Fruit fly (Drosophila melanogaster) whole organism, embryonic: ENCODE data around the gene EMC6.

Experiments used
- Ada2b ChIP-seq: fragments of 200-800 bp; sonication (Bioruptor generic); IDR thresholded peaks from 2 replicates; pipeline ENCODE4 v1.3.6; 2022; ENCODE audit warnings: missing biosample characterization, missing genetic modification characterization
- Adf1 ChIP-seq: fragments of 200-800 bp; sonication (Bioruptor generic); IDR thresholded peaks from 2 replicates; pipeline ENCODE4 v1.3.6; 2022; ENCODE audit warnings: missing biosample characterization, missing genetic modification characterization
- CG10147 ChIP-seq: fragments of 200-800 bp; sonication (Bioruptor generic); optimal IDR thresholded peaks from 2 replicates; lab custom pipeline; 2019; ENCODE audit warnings: missing biosample characterization, mild to moderate bottlenecking, missing genetic modification characterization, moderate library complexity
- CG1024 ChIP-seq: fragments of 200-800 bp; sonication (Bioruptor generic); IDR thresholded peaks from 2 replicates; pipeline ENCODE4 v1.3.6; 2022; ENCODE audit warnings: missing biosample characterization, missing genetic modification characterization
- CG10431 ChIP-seq: fragments of 200-800 bp; sonication (Bioruptor generic); optimal IDR thresholded peaks from 3 replicates; lab custom pipeline; 2018; ENCODE audit warnings: missing biosample characterization, mild to moderate bottlenecking, missing genetic modification characterization
- CG12155 ChIP-seq: fragments of 200-800 bp; sonication (Bioruptor generic); optimal IDR thresholded peaks from 3 replicates; lab custom pipeline; 2016; ENCODE audit warnings: missing biosample characterization, missing genetic modification characterization
- CG1602 ChIP-seq: fragments of 200-800 bp; sonication (Bioruptor generic); optimal IDR thresholded peaks from 3 replicates; lab custom pipeline; 2016; ENCODE audit warnings: missing biosample characterization, missing genetic modification characterization
- CG1603 ChIP-seq: fragments of 200-800 bp; sonication (Bioruptor generic); optimal IDR thresholded peaks from 2 replicates; lab custom pipeline; 2019; ENCODE audit warnings: missing biosample characterization, mild to moderate bottlenecking, missing genetic modification characterization, moderate library complexity
- CG1832 ChIP-seq: fragments of 200-800 bp; sonication (Bioruptor generic); optimal IDR thresholded peaks from 2 replicates; lab custom pipeline; 2017; ENCODE audit warnings: missing biosample characterization, mild to moderate bottlenecking, missing genetic modification characterization, inconsistent platforms
- CG2678 ChIP-seq: fragments of 200-800 bp; sonication (Bioruptor generic); optimal IDR thresholded peaks from 3 replicates; lab custom pipeline; 2019; ENCODE audit warnings: missing biosample characterization, mild to moderate bottlenecking, missing genetic modification characterization, moderate library complexity
- CG2889 ChIP-seq: fragments of 200-800 bp; sonication (Bioruptor generic); IDR thresholded peaks from 3 replicates; pipeline ENCODE4 v1.3.6; 2022; ENCODE audit warnings: missing biosample characterization, missing genetic modification characterization
- CG32767 ChIP-seq: fragments of 200-800 bp; sonication (Bioruptor generic); IDR thresholded peaks from 2 replicates; pipeline ENCODE4 v1.3.6; 2022; ENCODE audit warnings: missing biosample characterization, missing genetic modification characterization
- CG3281 ChIP-seq: fragments of 200-800 bp; sonication (Bioruptor generic); optimal IDR thresholded peaks from 3 replicates; lab custom pipeline; 2017; ENCODE audit warnings: missing biosample characterization, mild to moderate bottlenecking, missing genetic modification characterization
- CG4328 ChIP-seq: fragments of 200-800 bp; sonication (Bioruptor generic); optimal IDR thresholded peaks from 3 replicates; lab custom pipeline; 2017; ENCODE audit warnings: missing biosample characterization, missing genetic modification reagents, missing genetic modification characterization
- CG8388 ChIP-seq: fragments of 200-800 bp; sonication (Bioruptor generic); optimal IDR thresholded peaks from 2 replicates; lab custom pipeline; 2019; ENCODE audit warnings: missing biosample characterization, mild to moderate bottlenecking, missing genetic modification characterization, moderate library complexity
- CG8924 ChIP-seq: fragments of 200-800 bp; optimal IDR thresholded peaks from 3 replicates; lab custom pipeline; 2019; ENCODE audit warnings: missing biosample characterization, mild to moderate bottlenecking, missing genetic modification characterization, moderate library complexity
- Dfd ChIP-seq, 2 experiments: fragments of >200 bp; optimal IDR thresholded peaks; 2 replicates each; lab custom pipeline; 2017; ENCODE audit warnings: missing biosample characterization in 2 of 2, missing genetic modification characterization in 2 of 2
- Eip74EF ChIP-seq, 2 experiments: fragments of 200-800 bp in 1 of 2; fragments of >200 bp in 1 of 2; sonication (Bioruptor generic) in 1 of 2; optimal IDR thresholded peaks; 2 replicates each; lab custom pipeline; 2017 to 2019; ENCODE audit warnings: missing biosample characterization in 2 of 2, missing genetic modification characterization in 2 of 2, mild to moderate bottlenecking in 1 of 2, moderate library complexity in 1 of 2
- Ets65A ChIP-seq: fragments of 200-800 bp; sonication (Bioruptor generic); peaks from one replicate; lab custom pipeline; 2016; ENCODE audit warnings: missing biosample characterization, missing genetic modification characterization
- H15 ChIP-seq: fragments of 200-800 bp; sonication (Bioruptor generic); IDR thresholded peaks from 3 replicates; pipeline ENCODE4 v1.3.6; 2022; ENCODE audit warnings: missing biosample characterization, missing genetic modification characterization
- Hey ChIP-seq: fragments of 200-800 bp; sonication (Bioruptor generic); optimal IDR thresholded peaks from 3 replicates; lab custom pipeline; 2018; ENCODE audit warnings: missing biosample characterization, mild to moderate bottlenecking, missing genetic modification characterization
- Kr ChIP-seq: fragments of 200-800 bp; sonication (Bioruptor generic); optimal IDR thresholded peaks from 2 replicates; lab custom pipeline; 2017; ENCODE audit warnings: missing biosample characterization, mild to moderate bottlenecking, missing genetic modification characterization
- Myb ChIP-seq: fragments of 200-800 bp; sonication (Bioruptor generic); optimal IDR thresholded peaks from 2 replicates; lab custom pipeline; 2016; ENCODE audit warnings: missing biosample characterization, missing genetic modification characterization
- NfI ChIP-seq: fragments of 200-800 bp; sonication (Bioruptor generic); optimal IDR thresholded peaks from 3 replicates; lab custom pipeline; 2018; ENCODE audit warnings: missing biosample characterization, mild to moderate bottlenecking, missing genetic modification characterization, moderate library complexity
- Pdp1 ChIP-seq, 2 experiments: fragments of 200-800 bp; sonication (Bioruptor generic); optimal IDR thresholded peaks; 3 replicates each; lab custom pipeline; 2016; ENCODE audit warnings: missing biosample characterization in 2 of 2, missing genetic modification characterization in 2 of 2, mild to moderate bottlenecking in 1 of 2, moderate library complexity in 1 of 2
- Poxn ChIP-seq: fragments of 200-800 bp; sonication (Bioruptor generic); IDR thresholded peaks from 2 replicates; pipeline ENCODE4 v1.3.6; 2022; ENCODE audit warnings: missing biosample characterization, missing genetic modification characterization
- Sry-β ChIP-seq: fragments of 200-800 bp; sonication (Bioruptor generic); optimal IDR thresholded peaks from 2 replicates; lab custom pipeline; 2018; ENCODE audit warnings: missing biosample characterization, mild to moderate bottlenecking, missing genetic modification characterization, moderate library complexity
- Taf1 ChIP-seq: fragments of 200-800 bp; sonication (Bioruptor generic); IDR thresholded peaks from 2 replicates; pipeline ENCODE4 v1.3.6; 2022; ENCODE audit warnings: missing biosample characterization, missing genetic modification characterization
- Trl ChIP-seq, 3 experiments: fragments of >200 bp in 2 of 3; fragments of 200-800 bp in 1 of 3; sonication (Bioruptor generic) in 1 of 3; optimal IDR thresholded peaks; 2 replicates in 1 of 3; 3 replicates in 2 of 3; lab custom pipeline; 2016 to 2017; ENCODE audit warnings: missing biosample characterization in 1 of 3, missing genetic modification characterization in 1 of 3
- Vsx1 ChIP-seq: fragments of 200-800 bp; sonication (Bioruptor generic); optimal IDR thresholded peaks from 2 replicates; lab custom pipeline; 2017; ENCODE audit warnings: missing biosample characterization, mild to moderate bottlenecking, missing genetic modification characterization, missing genetic modification reagents
- ab ChIP-seq: fragments of 200-800 bp; sonication (Bioruptor generic); optimal IDR thresholded peaks from 2 replicates; lab custom pipeline; 2016; ENCODE audit warnings: missing biosample characterization, missing genetic modification characterization
- ase ChIP-seq: fragments of 200-800 bp; sonication (Bioruptor generic); IDR thresholded peaks from 3 replicates; pipeline ENCODE4 v1.3.6; 2022; ENCODE audit warnings: missing biosample characterization, missing genetic modification characterization
- bigmax ChIP-seq: fragments of 200-800 bp; sonication (Bioruptor generic); optimal IDR thresholded peaks from 2 replicates; lab custom pipeline; 2018; ENCODE audit warnings: missing biosample characterization, mild to moderate bottlenecking, missing genetic modification characterization
- bowl ChIP-seq: fragments of 200-800 bp; sonication (Bioruptor generic); IDR thresholded peaks from 2 replicates; pipeline ENCODE4 v1.3.6; 2022; ENCODE audit warnings: missing biosample characterization, missing genetic modification characterization
- eve ChIP-seq, 2 experiments: fragments of >200 bp; optimal IDR thresholded peaks; 2 replicates each; lab custom pipeline; 2017; ENCODE audit warnings: missing biosample characterization in 2 of 2, missing genetic modification characterization in 2 of 2
- ewg ChIP-seq: fragments of 200-800 bp; sonication (Bioruptor generic); optimal IDR thresholded peaks from 3 replicates; lab custom pipeline; 2017; ENCODE audit warnings: mild to moderate bottlenecking, missing biosample characterization, missing genetic modification reagents, missing genetic modification characterization
- gem ChIP-seq: fragments of 200-800 bp; sonication (Bioruptor generic); optimal IDR thresholded peaks from 2 replicates; lab custom pipeline; 2019; ENCODE audit warnings: missing biosample characterization, mild to moderate bottlenecking, missing genetic modification characterization, moderate library complexity
- gsb ChIP-seq: fragments of 200-800 bp; sonication (Bioruptor generic); IDR thresholded peaks from 2 replicates; pipeline ENCODE4 v1.3.6; 2022; ENCODE audit warnings: missing biosample characterization, missing genetic modification characterization
- mirr ChIP-seq: fragments of 200-800 bp; sonication (Bioruptor generic); optimal IDR thresholded peaks from 3 replicates; lab custom pipeline; 2018; ENCODE audit warnings: missing biosample characterization, mild to moderate bottlenecking, missing genetic modification characterization
- nau ChIP-seq: fragments of 200-800 bp; sonication (Bioruptor generic); optimal IDR thresholded peaks from 3 replicates; lab custom pipeline; 2017; ENCODE audit warnings: missing biosample characterization, mild to moderate bottlenecking, missing genetic modification characterization, missing genetic modification reagents
- onecut ChIP-seq: fragments of 200-800 bp; sonication (Bioruptor generic); IDR thresholded peaks from 2 replicates; pipeline ENCODE4 v1.3.6; 2022; ENCODE audit warnings: missing biosample characterization, missing genetic modification characterization
- pan ChIP-seq, 4 experiments: fragments of >200 bp in 3 of 4; fragments of 200-800 bp in 1 of 4; sonication (Bioruptor generic) in 1 of 4; optimal IDR thresholded peaks in 3 of 4; IDR thresholded peaks in 1 of 4; 2 replicates each; pipeline versions ENCODE4 v1.3.6 to Lab custom; 2017 to 2022; ENCODE audit warnings: missing biosample characterization in 2 of 4, missing genetic modification characterization in 2 of 4, mixed read lengths in 1 of 4
- pfk ChIP-seq: fragments of 200-800 bp; sonication (Bioruptor generic); optimal IDR thresholded peaks from 2 replicates; lab custom pipeline; 2018; ENCODE audit warnings: missing biosample characterization, mild to moderate bottlenecking, missing genetic modification characterization, moderate library complexity
- sc ChIP-seq, 3 experiments: fragments of >200 bp in 2 of 3; fragments of 200-800 bp in 1 of 3; sonication (Bioruptor generic) in 1 of 3; optimal IDR thresholded peaks; 2 replicates in 2 of 3; 3 replicates in 1 of 3; lab custom pipeline; 2017; ENCODE audit warnings: mild to moderate bottlenecking in 1 of 3, missing biosample characterization in 1 of 3, missing genetic modification characterization in 1 of 3, missing genetic modification reagents in 1 of 3
- sug ChIP-seq: fragments of 200-800 bp; optimal IDR thresholded peaks from 2 replicates; lab custom pipeline; 2019; ENCODE audit warnings: missing biosample characterization, mild to moderate bottlenecking, missing genetic modification characterization, moderate library complexity

EMC6 gene

dm6 chr3R:25051441-25052097 is 26.8 kb upstream of the EMC6 start (continued):
- peak; percentile 25; the same call in 1 of the 2 replicates for TF ChIP-seq Adf1 (GFP tag; lab: Robert Waterston, UW)
- TF ChIP-seq gsb (GFP tag; lab: Robert Waterston, UW): no peak
- TF ChIP-seq Pdp1 (GFP tag; optimal IDR thresholded peaks at IDR 0.05; lab: Kevin White, UChicago): peak in 1 of 2 experiments; percentile 86
- TF ChIP-seq CG1024 (GFP tag; lab: Robert Waterston, UW): no peak
- peak; percentile 20 for TF ChIP-seq CG1603 (tag; lab: Kevin White, UChicago)
- TF ChIP-seq CG2678 (tag; lab: Kevin White, UChicago): peak; percentile 5
- 0 out of 2 replicates have a peak, but pooled peaks have one; percentile 7 for TF ChIP-seq Ada2b
- peak; percentile 3 for TF ChIP-seq sug (tag; lab: Kevin White, UChicago)
- no peak for TF ChIP-seq CG3281 (GFP tag; lab: Kevin White, UChicago)
- peak; percentile 24 for TF ChIP-seq gem
- TF ChIP-seq, all 482 proteins: peak for 30

dm6 chr3R:25050649-25051048 is 25.8 kb upstream of the EMC6 start:
- TF ChIP-seq sc (optimal IDR thresholded peaks at IDR 0.05; lab: Kevin White, UChicago): no peak
- TF ChIP-seq sc (GFP tag; optimal IDR thresholded peaks at IDR 0.05; lab: Kevin White, UChicago): no peak
- no peak for TF ChIP-seq Poxn (GFP tag; lab: Robert Waterston, UW)
- TF ChIP-seq onecut (GFP tag; lab: Robert Waterston, UW): peak; percentile 96
- TF ChIP-seq Vsx1: no peak
- no peak for TF ChIP-seq NfI
- TF ChIP-seq Ets65A (GFP tag; lab: Kevin White, UChicago): peak; percentile 55
- no peak for TF ChIP-seq CG10147 (GFP tag; lab: Kevin White, UChicago)
- TF ChIP-seq CG32767: no peak
- peak; percentile 10 for TF ChIP-seq CG10431 (GFP tag; lab: Kevin White, UChicago)
- peak in 1 of 2 experiments; percentile 87 for TF ChIP-seq eve (GFP tag; optimal IDR thresholded peaks at IDR 0.05; lab: Kevin White, UChicago)
- TF ChIP-seq bigmax: peak; percentile 39
- no peak for TF ChIP-seq ewg (GFP tag; lab: Kevin White, UChicago)
- TF ChIP-seq bowl (GFP tag; lab: Robert Waterston, UW): no peak
- no peak for TF ChIP-seq Taf1 (GFP tag; lab: Robert Waterston, UW)
- TF ChIP-seq ase (GFP tag; lab: Robert Waterston, UW): no peak
- peak; percentile 4 for TF ChIP-seq ab
- TF ChIP-seq, all 482 proteins: peak for 6

- no peak for TF ChIP-seq CG1602 (GFP tag; lab: Kevin White, UChicago)
- no peak for TF ChIP-seq Dfd (GFP tag; optimal IDR thresholded peaks at IDR 0.05; lab: Kevin White, UChicago)
- peak in 1 of 2 experiments; percentile 35 for TF ChIP-seq Eip74EF (GFP tag; optimal IDR thresholded peaks at IDR 0.05; lab: Kevin White, UChicago)
- TF ChIP-seq Kr: no peak
- TF ChIP-seq pan (optimal IDR thresholded peaks at IDR 0.05; lab: Kevin White, UChicago): no peak
- no peak for TF ChIP-seq pan (GFP tag; optimal IDR thresholded peaks at IDR 0.05 in 1 of 2, IDR thresholded peaks at IDR 0.05 in 1 of 2)
- TF ChIP-seq CG1832 (GFP tag; lab: Kevin White, UChicago): no peak
- TF ChIP-seq Hey (tag; lab: Kevin White, UChicago): no peak
- TF ChIP-seq nau: peak; percentile 5
- peak; percentile 67 for TF ChIP-seq CG8924 (tag; lab: Kevin White, UChicago)
- TF ChIP-seq CG12155: peak; percentile 85
- no peak for TF ChIP-seq CG4328
- peak; percentile 40 for TF ChIP-seq Sry-β (GFP tag; lab: Kevin White, UChicago)
- TF ChIP-seq CG2889 (GFP tag; lab: Robert Waterston, UW): no peak
- TF ChIP-seq H15: no peak
- TF ChIP-seq mirr (GFP tag; lab: Kevin White, UChicago): peak; percentile 93
- peak; percentile 100 for TF ChIP-seq CG8388 (GFP tag; lab: Kevin White, UChicago)
- peak; percentile 49 to 84 for TF ChIP-seq Trl (optimal IDR thresholded peaks at IDR 0.05; lab: Kevin White, UChicago)
- TF ChIP-seq Trl (GFP tag; optimal IDR thresholded peaks at IDR 0.05; lab: Kevin White, UChicago): peak; percentile 9
- peak; percentile 94 for TF ChIP-seq pfk
- peak; percentile 9 for TF ChIP-seq Myb (GFP tag; lab: Kevin White, UChicago)
Observed at dm6 chr3R:25049742-25050517, 25.1 kb upstream of the EMC6 start.
